Fruit fly (Drosophila melanogaster) whole organism, embryonic: ENCODE measurements around the gene CG6656.

ENCODE experiments used
- Antp ChIP-seq: fragments of 200-800 bp; sonication (Bioruptor generic); optimal IDR thresholded peaks from 3 replicates; lab custom pipeline; 2016; ENCODE audit warnings: missing biosample characterization, missing genetic modification characterization
- C15 ChIP-seq: fragments of 200-800 bp; sonication (Bioruptor generic); IDR thresholded peaks from 3 replicates; pipeline ENCODE4 v1.3.6; 2022; ENCODE audit warnings: missing biosample characterization, missing genetic modification characterization
- CG10654 ChIP-seq: fragments of 200-800 bp; sonication (Bioruptor generic); optimal IDR thresholded peaks from 2 replicates; lab custom pipeline; 2016; ENCODE audit warnings: missing biosample characterization, missing genetic modification characterization
- CG11093 ChIP-seq: fragments of 200-800 bp; sonication (Bioruptor generic); IDR thresholded peaks from 3 replicates; pipeline ENCODE4 v1.3.6; 2022; ENCODE audit warnings: missing biosample characterization, missing genetic modification characterization
- CG11398 ChIP-seq: fragments of 200-800 bp; sonication (Bioruptor generic); optimal IDR thresholded peaks from 2 replicates; lab custom pipeline; 2016; ENCODE audit warnings: missing biosample characterization, missing genetic modification characterization
- CG12744 ChIP-seq: fragments of 200-800 bp; sonication (Bioruptor generic); optimal IDR thresholded peaks from 2 replicates; lab custom pipeline; 2016; ENCODE audit warnings: missing biosample characterization, missing genetic modification characterization
- CG13775 ChIP-seq: fragments of 200-800 bp; sonication (Bioruptor generic); optimal IDR thresholded peaks from 3 replicates; lab custom pipeline; 2017; ENCODE audit warnings: missing biosample characterization, mild to moderate bottlenecking, missing genetic modification characterization
- CG14050 ChIP-seq: fragments of 200-800 bp; sonication (Bioruptor generic); IDR thresholded peaks from 3 replicates; pipeline ENCODE4 v1.3.6; 2022; ENCODE audit warnings: missing biosample characterization, missing genetic modification characterization
- CG14860 ChIP-seq: fragments of 200-800 bp; sonication (Bioruptor generic); IDR thresholded peaks from 3 replicates; pipeline ENCODE4 v1.3.6; 2022; ENCODE audit warnings: missing biosample characterization, missing genetic modification characterization; ENCODE audit not compliant: partially characterized antibody
- CG14965 ChIP-seq: fragments of 200-800 bp; sonication (Bioruptor generic); optimal IDR thresholded peaks from 2 replicates; lab custom pipeline; 2016; ENCODE audit warnings: missing biosample characterization, missing genetic modification characterization, borderline replicate concordance
- CG15601 ChIP-seq: fragments of 200-800 bp; sonication (Bioruptor generic); optimal IDR thresholded peaks from 3 replicates; lab custom pipeline; 2019; ENCODE audit warnings: missing biosample characterization, mild to moderate bottlenecking, missing genetic modification characterization, moderate library complexity
- CG16779 ChIP-seq: fragments of 200-800 bp; sonication (Bioruptor generic); IDR thresholded peaks from 2 replicates; pipeline ENCODE4 v1.3.6; 2022; ENCODE audit warnings: missing biosample characterization, missing genetic modification characterization
- CG17328 ChIP-seq: fragments of 200-800 bp; sonication (Bioruptor generic); IDR thresholded peaks from 2 replicates; pipeline ENCODE4 v1.3.6; 2022; ENCODE audit warnings: missing biosample characterization, missing genetic modification characterization
- CG18476 ChIP-seq: fragments of 200-800 bp; sonication (Bioruptor generic); optimal IDR thresholded peaks from 2 replicates; lab custom pipeline; 2016; ENCODE audit warnings: missing biosample characterization, mild to moderate bottlenecking, missing genetic modification characterization
- CG2116 ChIP-seq: fragments of 200-800 bp; sonication (Bioruptor generic); optimal IDR thresholded peaks from 3 replicates; lab custom pipeline; 2018; ENCODE audit warnings: missing biosample characterization, mild to moderate bottlenecking, missing genetic modification characterization
- CG2120 ChIP-seq: fragments of 200-800 bp; sonication (Bioruptor generic); optimal IDR thresholded peaks from 3 replicates; lab custom pipeline; 2016; ENCODE audit warnings: missing biosample characterization, missing genetic modification characterization
- CG2199 ChIP-seq: fragments of 200-800 bp; sonication (Bioruptor generic); IDR thresholded peaks from 3 replicates; pipeline ENCODE4 v1.3.6; 2022; ENCODE audit warnings: missing biosample characterization, missing genetic modification characterization
- CG6683 ChIP-seq: fragments of 200-800 bp; sonication (Bioruptor generic); optimal IDR thresholded peaks from 2 replicates; lab custom pipeline; 2017; ENCODE audit warnings: missing biosample characterization, mild to moderate bottlenecking, missing genetic modification characterization, missing genetic modification reagents
- CG7556 ChIP-seq: fragments of 200-800 bp; sonication (Bioruptor generic); optimal IDR thresholded peaks from 2 replicates; lab custom pipeline; 2017; ENCODE audit warnings: missing biosample characterization, mild to moderate bottlenecking, missing genetic modification characterization
- CG8290 ChIP-seq, 3 experiments: fragments of 200-800 bp; sonication (Bioruptor generic); optimal IDR thresholded peaks; 2 replicates each; lab custom pipeline; 2016 to 2019; ENCODE audit warnings: missing biosample characterization in 3 of 3, missing genetic modification characterization in 3 of 3, mild to moderate bottlenecking in 2 of 3, moderate library complexity in 1 of 3
- CG8924 ChIP-seq: fragments of 200-800 bp; optimal IDR thresholded peaks from 3 replicates; lab custom pipeline; 2019; ENCODE audit warnings: missing biosample characterization, mild to moderate bottlenecking, missing genetic modification characterization, moderate library complexity
- CG8944 ChIP-seq: fragments of 200-800 bp; sonication (Bioruptor generic); optimal IDR thresholded peaks from 3 replicates; lab custom pipeline; 2016; ENCODE audit warnings: missing biosample characterization, missing genetic modification characterization
- CG9727 ChIP-seq: fragments of 200-800 bp; sonication (Bioruptor generic); optimal IDR thresholded peaks from 3 replicates; lab custom pipeline; 2017; ENCODE audit warnings: missing biosample characterization, mild to moderate bottlenecking, missing genetic modification characterization
- D19A ChIP-seq: fragments of 200-800 bp; optimal IDR thresholded peaks from 3 replicates; lab custom pipeline; 2019; ENCODE audit warnings: missing biosample characterization, mild to moderate bottlenecking, missing genetic modification characterization, moderate library complexity
- Dip2 ChIP-seq: fragments of 200-800 bp; sonication (Bioruptor generic); IDR thresholded peaks from 2 replicates; pipeline ENCODE4 v1.3.6; 2022; ENCODE audit warnings: missing biosample characterization, missing genetic modification characterization
- Elba2 ChIP-seq: fragments of 200-800 bp; sonication (Bioruptor generic); optimal IDR thresholded peaks from 3 replicates; lab custom pipeline; 2016; ENCODE audit warnings: missing biosample characterization, missing genetic modification characterization
- Fer1 ChIP-seq: fragments of 200-800 bp; sonication (Bioruptor generic); optimal IDR thresholded peaks from 2 replicates; lab custom pipeline; 2017; ENCODE audit warnings: missing biosample characterization, mild to moderate bottlenecking, missing genetic modification characterization
- HmgD ChIP-seq: fragments of 200-800 bp; sonication (Bioruptor generic); optimal IDR thresholded peaks from 3 replicates; lab custom pipeline; 2016; ENCODE audit warnings: missing biosample characterization, missing genetic modification characterization
- Hmr ChIP-seq: fragments of 200-800 bp; sonication (Bioruptor generic); optimal IDR thresholded peaks from 3 replicates; lab custom pipeline; 2017; ENCODE audit warnings: mild to moderate bottlenecking, missing biosample characterization, missing genetic modification reagents, missing genetic modification characterization
- Hr3 ChIP-seq: fragments of 200-800 bp; sonication (Bioruptor generic); optimal IDR thresholded peaks from 3 replicates; lab custom pipeline; 2016; ENCODE audit warnings: missing biosample characterization, missing genetic modification characterization
- Optix ChIP-seq: fragments of 200-800 bp; sonication (Bioruptor generic); IDR thresholded peaks from 3 replicates; pipeline ENCODE4 v1.3.6; 2022; ENCODE audit warnings: missing biosample characterization, missing genetic modification characterization
- Sry-β ChIP-seq: fragments of 200-800 bp; sonication (Bioruptor generic); optimal IDR thresholded peaks from 2 replicates; lab custom pipeline; 2018; ENCODE audit warnings: missing biosample characterization, mild to moderate bottlenecking, missing genetic modification characterization, moderate library complexity
- aop ChIP-seq: fragments of 200-800 bp; sonication (Bioruptor generic); IDR thresholded peaks from 2 replicates; pipeline ENCODE4 v1.3.6; 2022; ENCODE audit warnings: missing biosample characterization, missing genetic modification characterization
- ci ChIP-seq: fragments of 200-800 bp; sonication (Bioruptor generic); IDR thresholded peaks from 3 replicates; pipeline ENCODE4 v1.3.6; 2022; ENCODE audit warnings: missing biosample characterization, missing genetic modification characterization
- crol ChIP-seq: fragments of 200-800 bp; sonication (Bioruptor generic); IDR thresholded peaks from 2 replicates; pipeline ENCODE4 v1.3.6; 2022; ENCODE audit warnings: missing biosample characterization, missing genetic modification characterization
- dimm ChIP-seq: fragments of 200-800 bp; sonication (Bioruptor generic); IDR thresholded peaks from 2 replicates; pipeline ENCODE4 v1.3.6; 2022; ENCODE audit warnings: missing biosample characterization, missing genetic modification characterization
- dpn ChIP-seq, 2 experiments: fragments of 200-800 bp; sonication (Bioruptor generic); optimal IDR thresholded peaks; 3 replicates each; lab custom pipeline; 2016; ENCODE audit warnings: missing biosample characterization in 2 of 2, missing genetic modification characterization in 2 of 2
- dysf ChIP-seq: fragments of 200-800 bp; sonication (Bioruptor generic); IDR thresholded peaks from 3 replicates; pipeline ENCODE4 v1.3.6; 2022; ENCODE audit warnings: missing biosample characterization, missing genetic modification characterization
- insv ChIP-seq, 2 experiments: fragments of 200-800 bp; sonication (Bioruptor generic); optimal IDR thresholded peaks; 3 replicates each; lab custom pipeline; 2016 to 2018; ENCODE audit warnings: missing biosample characterization in 2 of 2, missing genetic modification characterization in 2 of 2
- lola ChIP-seq, 3 experiments: fragments of >200 bp in 2 of 3; fragments of 200-800 bp in 1 of 3; sonication (Bioruptor generic) in 1 of 3; optimal IDR thresholded peaks; 2 replicates each; lab custom pipeline; 2017 to 2019; ENCODE audit warnings: missing biosample characterization in 3 of 3, missing genetic modification characterization in 3 of 3, mild to moderate bottlenecking in 1 of 3, moderate library complexity in 1 of 3
- mld ChIP-seq: fragments of 200-800 bp; sonication (Bioruptor generic); IDR thresholded peaks from 3 replicates; pipeline ENCODE4 v1.3.6; 2022; ENCODE audit warnings: missing biosample characterization, missing genetic modification characterization; ENCODE audit not compliant: partially characterized antibody
- nom ChIP-seq: fragments of 200-800 bp; sonication (Bioruptor generic); optimal IDR thresholded peaks from 2 replicates; lab custom pipeline; 2017; ENCODE audit warnings: missing biosample characterization, missing genetic modification characterization, mild to moderate bottlenecking, moderate library complexity, missing genetic modification reagents
- ranshi ChIP-seq: fragments of 200-800 bp; sonication (Bioruptor generic); IDR thresholded peaks from 2 replicates; pipeline ENCODE4 v1.3.6; 2022; ENCODE audit warnings: missing biosample characterization, missing genetic modification characterization
- salm ChIP-seq: fragments of 200-800 bp; sonication (Bioruptor generic); optimal IDR thresholded peaks from 2 replicates; lab custom pipeline; 2018; ENCODE audit warnings: missing biosample characterization, mild to moderate bottlenecking, missing genetic modification characterization
- slou ChIP-seq: fragments of 200-800 bp; sonication (Bioruptor generic); optimal IDR thresholded peaks from 3 replicates; lab custom pipeline; 2016; ENCODE audit warnings: missing biosample characterization, missing genetic modification characterization
- so ChIP-seq: fragments of 200-800 bp; sonication (Bioruptor generic); IDR thresholded peaks from 3 replicates; pipeline ENCODE4 v1.3.6; 2022; ENCODE audit warnings: missing biosample characterization, missing genetic modification characterization
- sob ChIP-seq: fragments of 200-800 bp; sonication (Bioruptor generic); IDR thresholded peaks from 2 replicates; pipeline ENCODE4 v1.3.6; 2022; ENCODE audit warnings: missing biosample characterization, missing genetic modification characterization
- sug ChIP-seq: fragments of 200-800 bp; optimal IDR thresholded peaks from 2 replicates; lab custom pipeline; 2019; ENCODE audit warnings: missing biosample characterization, mild to moderate bottlenecking, missing genetic modification characterization, moderate library complexity
- tap ChIP-seq: fragments of 200-800 bp; optimal IDR thresholded peaks from 3 replicates; lab custom pipeline; 2019; ENCODE audit warnings: missing biosample characterization, mild to moderate bottlenecking, missing genetic modification characterization, moderate library complexity
- vvl ChIP-seq: fragments of 200-800 bp; sonication (Bioruptor generic); IDR thresholded peaks from 2 replicates; pipeline ENCODE4 v1.3.6; 2022; ENCODE audit warnings: missing biosample characterization, missing genetic modification characterization

CG6656 gene

DNA sequence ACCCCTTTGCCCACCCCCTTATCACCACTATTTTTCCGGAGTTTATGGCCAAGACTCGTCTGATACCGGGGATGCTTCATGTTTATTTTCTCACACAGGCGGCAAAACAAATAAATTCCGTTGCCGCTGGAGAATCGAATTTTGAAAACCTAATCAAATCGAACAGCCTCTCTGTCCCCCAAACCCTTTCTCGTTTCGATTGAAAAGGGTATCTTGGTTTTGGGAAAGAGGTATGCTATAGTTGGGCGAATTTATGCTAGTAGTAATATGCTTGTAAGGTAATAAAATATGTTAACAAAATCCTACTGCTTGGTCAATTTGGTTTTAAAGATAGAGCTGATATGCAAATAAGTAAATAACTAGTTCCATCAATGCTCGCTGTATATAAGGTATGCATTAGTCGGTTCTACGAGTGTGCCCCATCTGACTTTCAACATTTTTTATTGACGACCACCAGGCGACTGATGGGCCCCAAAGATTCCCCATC, 47.0 kb upstream of the CG6656 start (continued):
- peak; percentile 95 for TF ChIP-seq ci (GFP tag; lab: Robert Waterston, UW)
- TF ChIP-seq CG16779 = no peak
- no peak for TF ChIP-seq CG2116
- TF ChIP-seq slou (GFP tag; lab: Kevin White, UChicago) = no peak
- peak; percentile 33 for TF ChIP-seq salm (tag; lab: Kevin White, UChicago)
- TF ChIP-seq Hr3 (GFP tag; lab: Kevin White, UChicago) = peak; percentile 78
- peak; percentile 92 for TF ChIP-seq CG15601 (tag; lab: Kevin White, UChicago)
- no peak for TF ChIP-seq nom (GFP tag; lab: Kevin White, UChicago)
- TF ChIP-seq HmgD (GFP tag; lab: Kevin White, UChicago) = no peak
- TF ChIP-seq vvl (GFP tag; lab: Robert Waterston, UW) = peak; percentile 87
- peak; percentile 47 for TF ChIP-seq CG7556 (GFP tag; lab: Kevin White, UChicago)
- peak; percentile 40 for TF ChIP-seq CG14965
- no peak for TF ChIP-seq Sry-β
- peak; percentile 65 to 69 for TF ChIP-seq dpn (GFP tag; optimal IDR thresholded peaks at IDR 0.05; lab: Kevin White, UChicago)
- peak; percentile 7 for TF ChIP-seq tap (tag; lab: Kevin White, UChicago)
- no peak for TF ChIP-seq insv (GFP tag; optimal IDR thresholded peaks at IDR 0.05; lab: Kevin White, UChicago)
- peak; percentile 73 for TF ChIP-seq CG8924 (tag; lab: Kevin White, UChicago)
- no peak for TF ChIP-seq Dip2
- TF ChIP-seq CG2120 (GFP tag; lab: Kevin White, UChicago) = no peak
- TF ChIP-seq Elba2 = no peak
- TF ChIP-seq Optix (GFP tag; lab: Robert Waterston, UW) = peak; percentile 84
- peak; percentile 5 for TF ChIP-seq Antp (GFP tag; lab: Kevin White, UChicago)
- peak; percentile 29 for TF ChIP-seq CG12744 (GFP tag; lab: Kevin White, UChicago)
- TF ChIP-seq D19A (tag; lab: Kevin White, UChicago) = peak; percentile 95
- TF ChIP-seq CG11398 = peak; percentile 76
- peak; percentile 81 for TF ChIP-seq CG8944
- TF ChIP-seq CG2199 (GFP tag; lab: Robert Waterston, UW) = no peak
- peak; percentile 17; the same call in 1 of the 2 replicates for TF ChIP-seq aop (GFP tag; lab: Robert Waterston, UW)
- TF ChIP-seq CG14050 = no peak
- TF ChIP-seq CG6683 (GFP tag; lab: Kevin White, UChicago) = no peak
- peak; percentile 42; the same call in 1 of the 3 replicates for TF ChIP-seq CG14860 (GFP tag; lab: Robert Waterston, UW)
- TF ChIP-seq CG10654 (GFP tag; lab: Kevin White, UChicago) = peak; percentile 59
- TF ChIP-seq dimm (GFP tag; lab: Robert Waterston, UW) = peak; percentile 53
- TF ChIP-seq Fer1 (GFP tag; lab: Kevin White, UChicago) = no peak
- TF ChIP-seq sug = no peak
- TF ChIP-seq CG18476 (GFP tag; lab: Kevin White, UChicago) = peak; percentile 38
- TF ChIP-seq CG9727 (GFP tag; lab: Kevin White, UChicago) = peak; percentile 70
- peak in 1 of 3 experiments; percentile 92 for TF ChIP-seq lola (GFP tag; optimal IDR thresholded peaks at IDR 0.05; lab: Kevin White, UChicago)
- no peak; the same call in 1 of the 2 replicates for TF ChIP-seq crol (GFP tag; lab: Robert Waterston, UW)
- TF ChIP-seq sob (GFP tag; lab: Robert Waterston, UW) = no peak
- TF ChIP-seq dysf (GFP tag; lab: Robert Waterston, UW) = peak; percentile 68; the same call in 2 of the 3 replicates
- TF ChIP-seq CG11093 (GFP tag; lab: Robert Waterston, UW) = peak; percentile 71; the same call in 2 of the 3 replicates
- peak; percentile 45; the same call in 1 of the 3 replicates for TF ChIP-seq so (GFP tag; lab: Robert Waterston, UW)
- no peak for TF ChIP-seq Hmr (GFP tag; lab: Kevin White, UChicago)
- TF ChIP-seq mld (GFP tag; lab: Robert Waterston, UW) = peak; percentile 54; the same call in 1 of the 3 replicates
- 0 out of 2 replicates have a peak, but pooled peaks have one; percentile 55 for TF ChIP-seq ranshi (GFP tag; lab: Robert Waterston, UW)
- peak; percentile 8 for TF ChIP-seq CG8290 (GFP tag; optimal IDR thresholded peaks at IDR 0.05; lab: Kevin White, UChicago)
- peak in 1 of 2 experiments; percentile 54 for TF ChIP-seq CG8290 (tag; optimal IDR thresholded peaks at IDR 0.05; lab: Kevin White, UChicago)
- peak; percentile 91 for TF ChIP-seq CG17328
- peak; percentile 55 for TF ChIP-seq CG13775 (GFP tag; lab: Kevin White, UChicago)
- TF ChIP-seq C15 = no peak
